Worm (Caenorhabditis elegans): ENCODE measurements around the gene nmad-1.

The nmad-1 gene

ce11 chrIII:5554884-5555500, at the start of gene nmad-1, which contains the start of gene hach-1 (continued):
- TF ChIP-seq egl-13 (tag; optimal IDR thresholded peaks at IDR 0.05) (peak; percentile 70), skn-1 (tag; optimal IDR thresholded peaks at IDR 0.05) (peak; percentile 52), mep-1 (tag; optimal IDR thresholded peaks at IDR 0.05) (peak; percentile 75), unc-98 (GFP tag; IDR thresholded peaks at IDR 0.05) (no peak), unc-62 (GFP tag; optimal IDR thresholded peaks at IDR 0.05) (no peak), mdl-1 (tag; optimal IDR thresholded peaks at IDR 0.05) (peak in 1 of 2 experiments; percentile 43), dsc-1 (tag; optimal IDR thresholded peaks at IDR 0.05) (peak; percentile 90), dpl-1 (GFP tag; optimal IDR thresholded peaks at IDR 0.05) (peak; percentile 50 to 67 (median 58)), F16B12.6 (tag; optimal IDR thresholded peaks at IDR 0.05) (peak; percentile 24), lin-14 (GFP tag; optimal IDR thresholded peaks at IDR 0.05) (peak; percentile 81)

- TF ChIP-seq lin-14 (GFP tag; optimal IDR thresholded peaks at IDR 0.05) (no peak), pag-3 (tag; optimal IDR thresholded peaks at IDR 0.05; ENCODE audit: borderline replicate concordance, insufficient read depth) (no peak)
Measured at ce11 chrIII:5604080-5604479, 49.3 kb upstream of the nmad-1 start, which contains the start of gene xnd-1. Gene xnd-1 (plus strand): TSS chrIII:5604460.

DNA sequence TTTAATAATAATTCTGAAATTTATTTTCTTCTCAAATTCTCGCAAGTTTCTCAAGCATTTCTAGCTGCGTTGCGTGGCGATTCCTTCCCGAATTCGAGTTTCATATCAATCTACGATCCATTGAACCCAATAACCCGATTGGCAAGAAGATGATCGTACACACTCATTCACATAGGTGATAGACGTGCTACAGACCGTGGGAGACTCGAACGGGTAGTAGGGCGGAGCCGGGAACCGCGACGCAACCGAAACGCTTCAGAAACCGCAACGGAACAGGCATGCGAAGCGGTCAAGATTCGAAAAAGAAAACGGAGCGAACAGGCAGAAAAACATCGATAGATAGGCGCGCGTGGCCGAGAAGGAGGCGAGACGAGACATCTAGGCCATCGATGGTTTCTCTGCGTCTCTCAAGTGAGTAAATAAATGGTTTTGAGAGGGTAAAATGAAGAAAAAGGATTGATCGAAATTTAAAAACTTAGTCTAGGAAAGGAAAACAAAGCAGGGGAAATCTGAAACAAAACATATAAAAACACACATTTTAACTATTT, 48.8 kb upstream of the nmad-1 start, which contains the start of gene madf-11:
TSS of gene madf-11 (minus strand) at position 51 of the 548 bp plus-strand sequence.
- TF ChIP-seq skn-1 (tag; optimal IDR thresholded peaks at IDR 0.05) = peak; percentile 52
- TF ChIP-seq mef-2 (tag; optimal IDR thresholded peaks at IDR 0.05) = no peak
- TF ChIP-seq elt-3 (tag; optimal IDR thresholded peaks at IDR 0.05) = peak in 1 of 6 experiments; percentile 33
- no peak for TF ChIP-seq nhr-237 (tag; optimal IDR thresholded peaks at IDR 0.05)
- TF ChIP-seq tbx-2 (tag; optimal IDR thresholded peaks at IDR 0.05) = peak; percentile 68
- no peak for TF ChIP-seq unc-30 (tag; optimal IDR thresholded peaks at IDR 0.05)
- TF ChIP-seq ceh-82 (tag; optimal IDR thresholded peaks at IDR 0.05) = peak in 2 of 3 experiments; percentile 23 to 78
- TF ChIP-seq aly-2 (tag; optimal IDR thresholded peaks at IDR 0.05) = no peak
- peak; percentile 56 for TF ChIP-seq nhr-19 (GFP tag; conservative IDR thresholded peaks at IDR 0.05)
- peak; percentile 62 for TF ChIP-seq lin-13 (GFP tag; optimal IDR thresholded peaks at IDR 0.05)
- TF ChIP-seq nhr-47 (tag; optimal IDR thresholded peaks at IDR 0.05) = peak; percentile 71
- TF ChIP-seq hlh-17 (GFP tag; optimal IDR thresholded peaks at IDR 0.05; ENCODE audit: borderline replicate concordance) = no peak
- TF ChIP-seq fos-1 (tag; optimal IDR thresholded peaks at IDR 0.05) = no peak
- TF ChIP-seq ztf-4 (tag; optimal IDR thresholded peaks at IDR 0.05) = no peak
- peak; percentile 83 for TF ChIP-seq nhr-85 (tag)
- no peak for TF ChIP-seq hlh-4 (tag; optimal IDR thresholded peaks at IDR 0.05)
- peak; percentile 90 for TF ChIP-seq lin-14 (GFP tag; optimal IDR thresholded peaks at IDR 0.05)
- no peak for TF ChIP-seq egl-27 (tag; optimal IDR thresholded peaks at IDR 0.05)
- TF ChIP-seq hpl-2 (GFP tag; optimal IDR thresholded peaks at IDR 0.05) = no peak
- TF ChIP-seq sox-4 (tag; optimal IDR thresholded peaks at IDR 0.05) = no peak
- TF ChIP-seq F16B12.6 (tag; optimal IDR thresholded peaks at IDR 0.05) = peak; percentile 23
- no peak for TF ChIP-seq C34B4.2 (tag; optimal IDR thresholded peaks at IDR 0.05)
- TF ChIP-seq nhr-20 (tag; optimal IDR thresholded peaks at IDR 0.05) = peak; percentile 59
- no peak for TF ChIP-seq nhr-12 (tag; optimal IDR thresholded peaks at IDR 0.05)
- TF ChIP-seq ceh-88 (GFP tag; IDR thresholded peaks at IDR 0.05) = no peak
- TF ChIP-seq nhr-28 (tag; optimal IDR thresholded peaks at IDR 0.05) = no peak
- no peak for TF ChIP-seq vab-15 (tag; optimal IDR thresholded peaks at IDR 0.05)
- TF ChIP-seq grh-1 (GFP tag; IDR thresholded peaks at IDR 0.05) = no peak
- peak; percentile 29 for TF ChIP-seq fkh-10 (GFP tag; optimal IDR thresholded peaks at IDR 0.05)
- TF ChIP-seq efl-1 (optimal IDR thresholded peaks at IDR 0.05) = peak; percentile 77 to 88
- peak; percentile 74 to 97 for TF ChIP-seq efl-1 (GFP tag; optimal IDR thresholded peaks at IDR 0.05 in 1 of 2)
- peak; percentile 76 for TF ChIP-seq mep-1 (tag; optimal IDR thresholded peaks at IDR 0.05)
- TF ChIP-seq nhr-77 (tag; optimal IDR thresholded peaks at IDR 0.05) = no peak
- TF ChIP-seq Y116A8C.19 (tag; optimal IDR thresholded peaks at IDR 0.05; ENCODE audit: borderline replicate concordance) = no peak
- TF ChIP-seq lsy-2 (tag; optimal IDR thresholded peaks at IDR 0.05) = peak; percentile 66 to 83
- TF ChIP-seq unc-130 (tag; optimal IDR thresholded peaks at IDR 0.05) = peak; percentile 68
- TF ChIP-seq ces-1 (GFP tag; optimal IDR thresholded peaks at IDR 0.05) = no peak
- TF ChIP-seq xbp-1 (tag; optimal IDR thresholded peaks at IDR 0.05) = peak; percentile 58
- TF ChIP-seq mab-9 (GFP tag; IDR thresholded peaks at IDR 0.05) = no peak
- TF ChIP-seq snu-23 (GFP tag; optimal IDR thresholded peaks at IDR 0.05) = peak; percentile 75
